Fruit fly (Drosophila melanogaster): ENCODE results near the gene gnu.

- TF ChIP-seq pan (optimal IDR thresholded peaks at IDR 0.05) (no peak), psq (optimal IDR thresholded peaks at IDR 0.05) (no peak), usp (GFP tag; optimal IDR thresholded peaks at IDR 0.05) (no peak), CG8478 (optimal IDR thresholded peaks at IDR 0.05) (no peak), EcR (GFP tag; optimal IDR thresholded peaks at IDR 0.05) (no peak), Dll (optimal IDR thresholded peaks at IDR 0.05) (no peak)
Measured at dm6 chr3L:14756724-14757463, 46.3 kb downstream of the gnu start.
